Worm (Caenorhabditis elegans) whole organism, young adult: Measurements from ENCODE around the gene T06C12.12.

Experiments
- Y53G8AR.9 ChIP-seq: fragments of 200-800 bp; sonication (Bioruptor generic); conservative IDR thresholded peaks from 2 replicates; pipeline ENCODE4 v1.3.6; 2022; ENCODE audit warnings: missing genetic modification reagents, missing genetic modification characterization, missing compliant biosample characterization
- aptf-2 ChIP-seq: fragments of 200-800 bp; sonication (Bioruptor generic); conservative IDR thresholded peaks from 2 replicates; pipeline ENCODE4 v1.3.6; 2022; ENCODE audit warnings: missing genetic modification reagents, missing genetic modification characterization, missing compliant biosample characterization
- ets-4 ChIP-seq: fragments of 200-800 bp; sonication (Bioruptor generic); optimal IDR thresholded peaks from 2 replicates; lab custom pipeline; 2018; ENCODE audit warnings: mild to moderate bottlenecking, missing genetic modification characterization, missing compliant biosample characterization
- nhr-90 ChIP-seq: sonication (generic microtip); optimal IDR thresholded peaks from 2 replicates; lab custom pipeline; 2016; ENCODE audit warnings: missing genotype, mild to moderate bottlenecking, missing genetic modification characterization, missing compliant biosample characterization
- pha-4 ChIP-seq: fragments of 150-350 bp; sonication (generic microtip); optimal IDR thresholded peaks from 2 replicates; lab custom pipeline; 2014; ENCODE audit warnings: missing biosample characterization, missing genetic modification reagents, missing genetic modification characterization
- rpc-1 ChIP-seq, 2 experiments: fragments of 150-350 bp in 1 of 2; sonication (generic microtip) in 1 of 2; optimal IDR thresholded peaks; 2 replicates each; lab custom pipeline; 2014 to 2018; ENCODE audit warnings: missing biosample characterization in 1 of 2, missing genetic modification characterization in 1 of 2, missing genetic modification reagents in 1 of 2, missing genotype in 1 of 2
- sdz-38 ChIP-seq: sonication (generic microtip); optimal IDR thresholded peaks from 2 replicates; lab custom pipeline; 2016; ENCODE audit warnings: missing genotype, missing genetic modification characterization, missing compliant biosample characterization
- unc-130 ChIP-seq: sonication (generic microtip); optimal IDR thresholded peaks from 2 replicates; lab custom pipeline; 2016; ENCODE audit warnings: missing genetic modification reagents, missing genetic modification characterization, missing compliant biosample characterization
- zfh-2 ChIP-seq: fragments of 200-800 bp; sonication (Bioruptor generic); conservative IDR thresholded peaks from 2 replicates; pipeline ENCODE4 v1.3.6; 2022; ENCODE audit warnings: missing genetic modification reagents, missing genetic modification characterization, missing compliant biosample characterization
- ztf-22 ChIP-seq: fragments of 200-800 bp; sonication (Bioruptor generic); optimal IDR thresholded peaks from 2 replicates; lab custom pipeline; 2018; ENCODE audit warnings: mild to moderate bottlenecking, missing genetic modification characterization, moderate library complexity, missing compliant biosample characterization

ce11 chrV:15920273-15920672, 28.4 kb downstream of the T06C12.12 start, which contains the start of gene F35E8.10:
- no peak for TF ChIP-seq pha-4 (tag; lab: Kevin White, UChicago)
- TF ChIP-seq ets-4 (GFP tag; lab: Kevin White, UChicago), result no peak
- no peak for TF ChIP-seq aptf-2 (GFP tag; lab: Robert Waterston, UW)
- TF ChIP-seq ztf-22, result no peak
- TF ChIP-seq nhr-90 (tag; lab: Kevin White, UChicago), result no peak
- no peak for TF ChIP-seq rpc-1 (optimal IDR thresholded peaks at IDR 0.05; lab: Kevin White, UChicago)
- TF ChIP-seq rpc-1 (tag; optimal IDR thresholded peaks at IDR 0.05; lab: Kevin White, UChicago), result no peak
- TF ChIP-seq unc-130 (GFP tag; lab: Kevin White, UChicago), result no peak
- no peak for TF ChIP-seq zfh-2
- no peak for TF ChIP-seq Y53G8AR.9 (GFP tag; lab: Robert Waterston, UW)
- no peak for TF ChIP-seq sdz-38 (tag; lab: Kevin White, UChicago)
